Worm (Caenorhabditis elegans): Measurements from ENCODE around the gene fbxb-46.
"Not testable (repeated sequence)": the region's sequence is repeated elsewhere in the genome, so short reads cannot be mapped to it uniquely, and the experiment has no call there.

DNA sequence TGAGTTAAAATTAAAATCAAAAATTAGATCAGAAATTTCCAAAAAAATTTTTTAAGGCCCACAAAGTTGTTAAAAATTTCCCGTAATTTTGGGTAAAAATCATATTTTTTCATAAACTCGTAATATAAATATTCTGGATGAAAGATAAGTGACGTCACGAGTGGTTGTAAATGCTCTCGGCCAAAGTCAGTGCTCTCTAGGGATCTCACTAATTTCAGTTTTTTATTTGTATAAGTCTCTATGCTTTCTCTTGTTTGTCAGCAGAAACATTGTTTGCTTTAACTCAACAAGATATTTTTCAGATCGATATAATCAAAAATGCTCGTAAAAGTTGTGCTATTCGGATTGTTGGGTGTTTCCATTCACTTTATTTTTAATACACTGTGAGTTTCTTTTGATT lies 27.8 kb downstream of the fbxb-46 start, which contains the start of gene K05F6.4:
- not testable (repeated sequence) for TF ChIP-seq efl-3 (GFP tag; optimal IDR thresholded peaks at IDR 0.05); sox-4 (tag; optimal IDR thresholded peaks at IDR 0.05); rnt-1 (tag; optimal IDR thresholded peaks at IDR 0.05); skn-1 (tag; optimal IDR thresholded peaks at IDR 0.05); ztf-11 (tag; optimal IDR thresholded peaks at IDR 0.05); elt-3 (tag; optimal IDR thresholded peaks at IDR 0.05); sup-37 (GFP tag; optimal IDR thresholded peaks at IDR 0.05)
